Fruit fly (Drosophila melanogaster) whole organism, embryonic: ENCODE results near the gene ND-18.
A peak's percentile ranks its signal among the peaks of the same experiment; 100 is the strongest.

Source experiments
- Abd-B ChIP-seq: fragments of 200-800 bp; sonication (Bioruptor generic); optimal IDR thresholded peaks from 2 replicates; lab custom pipeline; 2018; ENCODE audit warnings: missing biosample characterization, mild to moderate bottlenecking, missing genetic modification characterization, moderate library complexity
- Atf6 ChIP-seq: fragments of 200-800 bp; sonication (Bioruptor generic); IDR thresholded peaks from 2 replicates; pipeline ENCODE4 v1.3.6; 2022; ENCODE audit warnings: missing biosample characterization, missing genetic modification characterization
- CG12659 ChIP-seq: fragments of 200-800 bp; sonication (Bioruptor generic); optimal IDR thresholded peaks from 3 replicates; lab custom pipeline; 2017; ENCODE audit warnings: mild to moderate bottlenecking, missing biosample characterization, missing genetic modification reagents, missing genetic modification characterization
- CG13775 ChIP-seq: fragments of 200-800 bp; sonication (Bioruptor generic); optimal IDR thresholded peaks from 3 replicates; lab custom pipeline; 2017; ENCODE audit warnings: missing biosample characterization, mild to moderate bottlenecking, missing genetic modification characterization
- CG14860 ChIP-seq: fragments of 200-800 bp; sonication (Bioruptor generic); IDR thresholded peaks from 3 replicates; pipeline ENCODE4 v1.3.6; 2022; ENCODE audit warnings: missing biosample characterization, missing genetic modification characterization; ENCODE audit not compliant: partially characterized antibody
- CG1602 ChIP-seq: fragments of 200-800 bp; sonication (Bioruptor generic); optimal IDR thresholded peaks from 3 replicates; lab custom pipeline; 2016; ENCODE audit warnings: missing biosample characterization, missing genetic modification characterization
- CG16779 ChIP-seq: fragments of 200-800 bp; sonication (Bioruptor generic); IDR thresholded peaks from 2 replicates; pipeline ENCODE4 v1.3.6; 2022; ENCODE audit warnings: missing biosample characterization, missing genetic modification characterization
- CG18011 ChIP-seq: fragments of 200-800 bp; sonication (Bioruptor generic); optimal IDR thresholded peaks from 2 replicates; lab custom pipeline; 2017; ENCODE audit warnings: missing biosample characterization, missing genetic modification characterization, mild to moderate bottlenecking, moderate library complexity, missing genotype
- CG31365 ChIP-seq: fragments of 200-800 bp; sonication (Bioruptor generic); optimal IDR thresholded peaks from 2 replicates; lab custom pipeline; 2018; ENCODE audit warnings: missing biosample characterization, mild to moderate bottlenecking, missing genetic modification characterization
- CG31441 ChIP-seq: fragments of 200-800 bp; sonication (Bioruptor generic); IDR thresholded peaks from 2 replicates; pipeline ENCODE4 v1.3.6; 2022; ENCODE audit warnings: missing biosample characterization, missing genetic modification characterization
- CG3407 ChIP-seq: fragments of 200-800 bp; sonication (Bioruptor generic); optimal IDR thresholded peaks from 2 replicates; lab custom pipeline; 2018; ENCODE audit warnings: missing biosample characterization, mild to moderate bottlenecking, missing genetic modification characterization
- CG43689 ChIP-seq: fragments of 200-800 bp; sonication (Bioruptor generic); IDR thresholded peaks from 2 replicates; pipeline ENCODE4 v1.3.6; 2022; ENCODE audit warnings: missing biosample characterization, missing genetic modification characterization
- CG4404 ChIP-seq: fragments of 200-800 bp; sonication (Bioruptor generic); IDR thresholded peaks from 2 replicates; pipeline ENCODE4 v1.3.6; 2022; ENCODE audit warnings: missing biosample characterization, missing genetic modification characterization
- CG4424 ChIP-seq: fragments of 200-800 bp; sonication (Bioruptor generic); optimal IDR thresholded peaks from 3 replicates; lab custom pipeline; 2016; ENCODE audit warnings: missing biosample characterization, missing genetic modification characterization
- CG4617 ChIP-seq: fragments of 200-800 bp; sonication (Bioruptor generic); optimal IDR thresholded peaks from 3 replicates; lab custom pipeline; 2016; ENCODE audit warnings: missing biosample characterization, missing genetic modification characterization, borderline replicate concordance
- CG6683 ChIP-seq: fragments of 200-800 bp; sonication (Bioruptor generic); optimal IDR thresholded peaks from 2 replicates; lab custom pipeline; 2017; ENCODE audit warnings: missing biosample characterization, mild to moderate bottlenecking, missing genetic modification characterization, missing genetic modification reagents
- CG6791 ChIP-seq: fragments of 200-800 bp; sonication (Bioruptor generic); IDR thresholded peaks from 3 replicates; pipeline ENCODE4 v1.3.6; 2022; ENCODE audit warnings: missing biosample characterization, missing genetic modification characterization; ENCODE audit not compliant: partially characterized antibody
- Chrac-16 ChIP-seq: fragments of 200-800 bp; sonication (Bioruptor generic); optimal IDR thresholded peaks from 3 replicates; lab custom pipeline; 2016; ENCODE audit warnings: missing biosample characterization, missing genetic modification characterization
- CoRest ChIP-seq: fragments of 200-800 bp; sonication (Bioruptor generic); optimal IDR thresholded peaks from 3 replicates; lab custom pipeline; 2018; ENCODE audit warnings: missing biosample characterization, mild to moderate bottlenecking, missing genetic modification characterization, moderate library complexity
- D19B ChIP-seq: fragments of 200-800 bp; sonication (Bioruptor generic); optimal IDR thresholded peaks from 2 replicates; lab custom pipeline; 2017; ENCODE audit warnings: missing biosample characterization, mild to moderate bottlenecking, missing genetic modification characterization
- Dll ChIP-seq: fragments of 200-800 bp; sonication (Bioruptor generic); IDR thresholded peaks from 4 replicates; pipeline ENCODE4 v1.3.6; 2022; ENCODE audit warnings: missing biosample characterization, missing genetic modification characterization; ENCODE audit not compliant: partially characterized antibody
- Drgx ChIP-seq: fragments of 200-800 bp; sonication (Bioruptor generic); IDR thresholded peaks from 2 replicates; pipeline ENCODE4 v1.3.6; 2022; ENCODE audit warnings: missing biosample characterization, missing genetic modification characterization
- E2f1 ChIP-seq: fragments of 200-800 bp; sonication (Bioruptor generic); IDR thresholded peaks from 2 replicates; pipeline ENCODE4 v1.3.6; 2022; ENCODE audit warnings: missing biosample characterization, missing genetic modification characterization
- Gug ChIP-seq: fragments of 200-800 bp; sonication (Bioruptor generic); IDR thresholded peaks from 4 replicates; pipeline ENCODE4 v1.3.6; 2022; ENCODE audit warnings: missing biosample characterization, missing genetic modification characterization
- Jarid2 ChIP-seq: fragments of 200-800 bp; sonication (Bioruptor generic); optimal IDR thresholded peaks from 3 replicates; lab custom pipeline; 2017; ENCODE audit warnings: mild to moderate bottlenecking, missing biosample characterization, missing genetic modification reagents, missing genetic modification characterization
- Lpt ChIP-seq: fragments of >200 bp; optimal IDR thresholded peaks from 2 replicates; lab custom pipeline; 2018; ENCODE audit warnings: missing biosample characterization, missing genetic modification characterization
- MBD-R2 ChIP-seq: fragments of 200-800 bp; sonication (Bioruptor generic); IDR thresholded peaks from 2 replicates; pipeline ENCODE4 v1.3.6; 2022; ENCODE audit warnings: missing biosample characterization, missing genetic modification characterization
- Mes4 ChIP-seq: fragments of 200-800 bp; sonication (Bioruptor generic); optimal IDR thresholded peaks from 2 replicates; lab custom pipeline; 2016; ENCODE audit warnings: missing biosample characterization, missing genetic modification characterization
- Mrtf ChIP-seq: fragments of 200-800 bp; sonication (Bioruptor generic); IDR thresholded peaks from 3 replicates; pipeline ENCODE4 v1.3.6; 2022; ENCODE audit warnings: missing biosample characterization, missing genetic modification characterization
- Pdp1 ChIP-seq, 2 experiments: fragments of 200-800 bp; sonication (Bioruptor generic); optimal IDR thresholded peaks; 3 replicates each; lab custom pipeline; 2016; ENCODE audit warnings: missing biosample characterization in 2 of 2, missing genetic modification characterization in 2 of 2, mild to moderate bottlenecking in 1 of 2, moderate library complexity in 1 of 2
- al ChIP-seq: fragments of 200-800 bp; sonication (Bioruptor generic); IDR thresholded peaks from 2 replicates; pipeline ENCODE4 v1.3.6; 2022; ENCODE audit warnings: missing biosample characterization, missing genetic modification characterization
- ato ChIP-seq: fragments of 200-800 bp; sonication (Bioruptor generic); IDR thresholded peaks from 2 replicates; pipeline ENCODE4 v1.3.6; 2022; ENCODE audit warnings: missing biosample characterization, missing genetic modification characterization; ENCODE audit not compliant: partially characterized antibody
- caup ChIP-seq: fragments of 200-800 bp; sonication (Bioruptor generic); optimal IDR thresholded peaks from 3 replicates; lab custom pipeline; 2017; ENCODE audit warnings: missing biosample characterization, mild to moderate bottlenecking, missing genetic modification characterization, moderate library complexity; ENCODE audit not compliant: severe bottlenecking
- cg ChIP-seq: fragments of 200-800 bp; sonication (Bioruptor generic); optimal IDR thresholded peaks from 3 replicates; lab custom pipeline; 2019; ENCODE audit warnings: missing biosample characterization, mild to moderate bottlenecking, missing genetic modification characterization, moderate library complexity
- cwo ChIP-seq: fragments of 200-800 bp; sonication (Bioruptor generic); optimal IDR thresholded peaks from 3 replicates; lab custom pipeline; 2017; ENCODE audit warnings: missing biosample characterization, missing genetic modification characterization, mild to moderate bottlenecking, moderate library complexity, missing genetic modification reagents
- fd64A ChIP-seq: fragments of 200-800 bp; sonication (Bioruptor generic); optimal IDR thresholded peaks from 3 replicates; lab custom pipeline; 2018; ENCODE audit warnings: missing biosample characterization, mild to moderate bottlenecking, missing genetic modification characterization
- gt ChIP-seq: fragments of 200-800 bp; sonication (Bioruptor generic); IDR thresholded peaks from 2 replicates; pipeline ENCODE4 v1.3.6; 2022; ENCODE audit warnings: missing biosample characterization, missing genetic modification characterization
- h ChIP-seq: fragments of >200 bp; optimal IDR thresholded peaks from 2 replicates; lab custom pipeline; 2017
- lilli ChIP-seq: fragments of 200-800 bp; sonication (Bioruptor generic); optimal IDR thresholded peaks from 3 replicates; lab custom pipeline; 2016; ENCODE audit warnings: missing biosample characterization, missing genetic modification characterization
- lmd ChIP-seq: fragments of 200-800 bp; sonication (Bioruptor generic); IDR thresholded peaks from 2 replicates; pipeline ENCODE4 v1.3.6; 2022; ENCODE audit warnings: missing biosample characterization, missing genetic modification characterization
- nerfin-1 ChIP-seq: fragments of 200-800 bp; sonication (Bioruptor generic); optimal IDR thresholded peaks from 3 replicates; lab custom pipeline; 2019; ENCODE audit warnings: missing biosample characterization, mild to moderate bottlenecking, missing genetic modification characterization, moderate library complexity
- odd ChIP-seq: fragments of 200-800 bp; sonication (Bioruptor generic); optimal IDR thresholded peaks from 2 replicates; lab custom pipeline; 2017; ENCODE audit warnings: missing biosample characterization, mild to moderate bottlenecking, missing genetic modification characterization
- ro ChIP-seq: fragments of 200-800 bp; sonication (Bioruptor generic); IDR thresholded peaks from 2 replicates; pipeline ENCODE4 v1.3.6; 2022; ENCODE audit warnings: missing biosample characterization, missing genetic modification characterization
- sd ChIP-seq: fragments of 200-800 bp; sonication (Bioruptor generic); optimal IDR thresholded peaks from 3 replicates; lab custom pipeline; 2018; ENCODE audit warnings: missing biosample characterization, mild to moderate bottlenecking, missing genetic modification characterization, moderate library complexity
- sima ChIP-seq: fragments of 200-800 bp; sonication (Bioruptor generic); optimal IDR thresholded peaks from 2 replicates; lab custom pipeline; 2016; ENCODE audit warnings: missing biosample characterization, missing genetic modification characterization
- sisA ChIP-seq: fragments of 200-800 bp; sonication (Bioruptor generic); IDR thresholded peaks from 2 replicates; pipeline ENCODE4 v1.3.6; 2022; ENCODE audit warnings: missing biosample characterization, missing genetic modification characterization
- so ChIP-seq: fragments of 200-800 bp; sonication (Bioruptor generic); IDR thresholded peaks from 3 replicates; pipeline ENCODE4 v1.3.6; 2022; ENCODE audit warnings: missing biosample characterization, missing genetic modification characterization
- tll ChIP-seq, 2 experiments: fragments of 200-800 bp in 1 of 2; fragments of >200 bp in 1 of 2; sonication (Bioruptor generic) in 1 of 2; optimal IDR thresholded peaks; 2 replicates each; lab custom pipeline; 2017 to 2019; ENCODE audit warnings: missing biosample characterization in 2 of 2, missing genetic modification characterization in 2 of 2, mild to moderate bottlenecking in 1 of 2, moderate library complexity in 1 of 2
- twi ChIP-seq: fragments of 200-800 bp; optimal IDR thresholded peaks from 2 replicates; lab custom pipeline; 2019; ENCODE audit warnings: missing biosample characterization, mild to moderate bottlenecking, missing genetic modification characterization, moderate library complexity
- usp ChIP-seq: fragments of >200 bp; optimal IDR thresholded peaks from 2 replicates; lab custom pipeline; 2017; ENCODE audit warnings: missing biosample characterization, missing genetic modification characterization

The ND-18 gene

DNA sequence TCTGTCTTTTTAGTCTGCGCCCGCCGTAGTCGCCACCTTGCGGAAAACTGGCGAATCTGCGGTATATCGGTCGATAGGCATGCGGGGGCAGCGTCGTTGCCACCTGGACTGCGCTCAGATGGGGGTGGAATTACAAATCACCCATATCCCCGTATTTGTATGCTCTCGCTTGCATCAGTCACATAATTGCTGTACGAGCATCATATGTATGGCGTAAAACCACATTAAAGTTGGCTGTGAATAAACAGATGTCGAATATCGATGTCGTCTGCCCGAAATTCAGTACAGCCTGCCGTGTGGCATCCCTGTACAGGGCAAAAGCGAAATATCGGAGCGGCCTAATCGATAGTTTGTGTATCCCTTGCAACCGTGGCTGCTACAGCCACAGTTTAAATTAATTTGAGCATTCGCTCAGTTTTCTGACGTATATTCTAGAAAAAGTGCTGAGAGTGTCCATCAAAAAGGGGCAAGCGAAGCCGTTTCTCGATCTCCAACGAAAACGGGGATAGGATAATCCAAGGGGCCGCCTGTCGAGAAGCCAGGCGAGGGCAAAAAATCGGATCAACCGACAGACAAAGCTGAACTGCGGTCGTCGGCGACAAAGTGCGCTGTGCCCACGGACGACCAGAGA lies 29.6 kb downstream of the ND-18 start, which contains the start of the genes Idh3a and CoRest (continued):
- TF ChIP-seq nerfin-1 (tag; lab: Kevin White, UChicago) = peak; percentile 14
- TF ChIP-seq caup (GFP tag; lab: Kevin White, UChicago) = no peak
- no peak for TF ChIP-seq CG43689
- no peak for TF ChIP-seq Drgx
- no peak for TF ChIP-seq Mrtf (GFP tag; lab: Robert Waterston, UW)
- no peak for TF ChIP-seq CG4424 (GFP tag; lab: Kevin White, UChicago)
- TF ChIP-seq sima (GFP tag; lab: Kevin White, UChicago) = no peak
- TF ChIP-seq cwo (GFP tag; lab: Kevin White, UChicago) = no peak
- TF ChIP-seq CG6791 = peak; percentile 54; the same call in 2 of the 3 replicates
- no peak for TF ChIP-seq so (GFP tag; lab: Robert Waterston, UW)
- no peak for TF ChIP-seq CG6683 (GFP tag; lab: Kevin White, UChicago)
- TF ChIP-seq gt (GFP tag; lab: Robert Waterston, UW) = no peak
- peak; percentile 15 for TF ChIP-seq lilli
- TF ChIP-seq Lpt (GFP tag; lab: Kevin White, UChicago) = no peak
- no peak for TF ChIP-seq sd (tag; lab: Kevin White, UChicago)
- TF ChIP-seq CG4617 (GFP tag; lab: Kevin White, UChicago) = peak; percentile 10
- no peak for TF ChIP-seq Atf6 (GFP tag; lab: Robert Waterston, UW)
- TF ChIP-seq Mes4 = no peak
- TF ChIP-seq CoRest (tag; lab: Kevin White, UChicago) = peak; percentile 69
- no peak for TF ChIP-seq lmd (GFP tag; lab: Robert Waterston, UW)
- TF ChIP-seq CG16779 (GFP tag; lab: Robert Waterston, UW) = no peak
- TF ChIP-seq sisA (GFP tag; lab: Robert Waterston, UW) = no peak
- TF ChIP-seq CG13775 (GFP tag; lab: Kevin White, UChicago) = peak; percentile 42
- no peak for TF ChIP-seq Jarid2
- no peak for TF ChIP-seq CG31365 (tag; lab: Kevin White, UChicago)
- TF ChIP-seq ro (GFP tag; lab: Robert Waterston, UW) = no peak
- no peak for TF ChIP-seq odd (GFP tag; lab: Kevin White, UChicago)
- peak; percentile 77 for TF ChIP-seq Dll
- no peak for TF ChIP-seq E2f1 (GFP tag; lab: Robert Waterston, UW)
- no peak for TF ChIP-seq CG18011 (GFP tag; lab: Kevin White, UChicago)
- TF ChIP-seq CG3407 (GFP tag; lab: Kevin White, UChicago) = no peak
- no peak for TF ChIP-seq cg (GFP tag; lab: Kevin White, UChicago)
- TF ChIP-seq al (GFP tag; lab: Robert Waterston, UW) = 0 out of 2 replicates have a peak, but pooled peaks have one; percentile 10
- no peak for TF ChIP-seq D19B
- peak; percentile 58 for TF ChIP-seq MBD-R2 (GFP tag; lab: Robert Waterston, UW)
- TF ChIP-seq Pdp1 (GFP tag; optimal IDR thresholded peaks at IDR 0.05; lab: Kevin White, UChicago) = peak in 1 of 2 experiments; percentile 36
- peak; percentile 8 for TF ChIP-seq twi (tag; lab: Kevin White, UChicago)
- peak; percentile 28 for TF ChIP-seq CG12659 (GFP tag; lab: Kevin White, UChicago)
- TF ChIP-seq fd64A = no peak
- TF ChIP-seq Abd-B (GFP tag; lab: Kevin White, UChicago) = no peak
- no peak for TF ChIP-seq h (lab: Kevin White, UChicago)
- no peak for TF ChIP-seq CG4404 (GFP tag; lab: Robert Waterston, UW)
- peak in 1 of 2 experiments; percentile 61 for TF ChIP-seq tll (GFP tag; optimal IDR thresholded peaks at IDR 0.05; lab: Kevin White, UChicago)
- no peak for TF ChIP-seq CG31441 (GFP tag; lab: Robert Waterston, UW)
- TF ChIP-seq CG14860 (GFP tag; lab: Robert Waterston, UW) = peak; percentile 68; the same call in 2 of the 3 replicates
- no peak for TF ChIP-seq CG1602
- no peak for TF ChIP-seq Chrac-16 (GFP tag; lab: Kevin White, UChicago)
- peak; percentile 33; the same call in 1 of the 4 replicates for TF ChIP-seq Gug (GFP tag; lab: Robert Waterston, UW)
- no peak for TF ChIP-seq usp (GFP tag; lab: Kevin White, UChicago)
- peak; percentile 27; the same call in 1 of the 2 replicates for TF ChIP-seq ato (GFP tag; lab: Robert Waterston, UW)
